Fruit fly (Drosophila melanogaster) whole organism: ENCODE data around the gene CG5888.

ENCODE experiments used
- CG8478 ChIP-seq: fragments of >200 bp; optimal IDR thresholded peaks from 2 replicates; lab custom pipeline; 2018; ENCODE audit warnings: inconsistent platforms
- Dll ChIP-seq: fragments of >200 bp; optimal IDR thresholded peaks from 2 replicates; lab custom pipeline; 2017
- pan ChIP-seq: fragments of >200 bp; optimal IDR thresholded peaks from 2 replicates; lab custom pipeline; 2017

- TF ChIP-seq pan (lab: Kevin White, UChicago) = no peak
- no peak for TF ChIP-seq CG8478 (lab: Kevin White, UChicago)
- TF ChIP-seq Dll (lab: Kevin White, UChicago) = no peak
Measured at dm6 chr2L:16476517-16476916, 28.2 kb upstream of the CG5888 start.
